Fruit fly (Drosophila melanogaster) whole organism, embryonic: ENCODE results near the gene Nf1.

Experiments used
- CG12071 ChIP-seq: fragments of 200-800 bp; sonication (Bioruptor generic); optimal IDR thresholded peaks from 3 replicates; lab custom pipeline; 2018; ENCODE audit warnings: missing biosample characterization, mild to moderate bottlenecking, missing genetic modification characterization
- CG12219 ChIP-seq: fragments of 200-800 bp; sonication (Bioruptor generic); optimal IDR thresholded peaks from 3 replicates; lab custom pipeline; 2018; ENCODE audit warnings: missing biosample characterization, mild to moderate bottlenecking, missing genetic modification characterization
- CG14860 ChIP-seq: fragments of 200-800 bp; sonication (Bioruptor generic); IDR thresholded peaks from 3 replicates; pipeline ENCODE4 v1.3.6; 2022; ENCODE audit warnings: missing biosample characterization, missing genetic modification characterization; ENCODE audit not compliant: partially characterized antibody
- CG17829 ChIP-seq: fragments of 200-800 bp; optimal IDR thresholded peaks from 2 replicates; lab custom pipeline; 2019; ENCODE audit warnings: missing biosample characterization, mild to moderate bottlenecking, missing genetic modification characterization, moderate library complexity
- CG18599 ChIP-seq: fragments of 200-800 bp; sonication (Bioruptor generic); optimal IDR thresholded peaks from 3 replicates; lab custom pipeline; 2017; ENCODE audit warnings: missing biosample characterization, missing genetic modification characterization, mild to moderate bottlenecking, moderate library complexity, missing genetic modification reagents
- CG2129 ChIP-seq: fragments of 200-800 bp; sonication (Bioruptor generic); IDR thresholded peaks from 2 replicates; pipeline ENCODE4 v1.3.6; 2022; ENCODE audit warnings: missing biosample characterization, missing genetic modification characterization; ENCODE audit not compliant: partially characterized antibody
- CG2199 ChIP-seq: fragments of 200-800 bp; sonication (Bioruptor generic); IDR thresholded peaks from 3 replicates; pipeline ENCODE4 v1.3.6; 2022; ENCODE audit warnings: missing biosample characterization, missing genetic modification characterization
- CG4404 ChIP-seq: fragments of 200-800 bp; sonication (Bioruptor generic); IDR thresholded peaks from 2 replicates; pipeline ENCODE4 v1.3.6; 2022; ENCODE audit warnings: missing biosample characterization, missing genetic modification characterization
- CG4424 ChIP-seq: fragments of 200-800 bp; sonication (Bioruptor generic); optimal IDR thresholded peaks from 3 replicates; lab custom pipeline; 2016; ENCODE audit warnings: missing biosample characterization, missing genetic modification characterization
- CG4730 ChIP-seq: fragments of 200-800 bp; sonication (Bioruptor generic); IDR thresholded peaks from 2 replicates; pipeline ENCODE4 v1.3.6; 2022; ENCODE audit warnings: missing biosample characterization, missing genetic modification characterization
- CG5953 ChIP-seq: fragments of 200-800 bp; sonication (Bioruptor generic); IDR thresholded peaks from 2 replicates; pipeline ENCODE4 v1.3.6; 2022; ENCODE audit warnings: missing biosample characterization, missing genetic modification characterization
- CG6254 ChIP-seq: fragments of 200-800 bp; sonication (Bioruptor generic); optimal IDR thresholded peaks from 3 replicates; lab custom pipeline; 2017; ENCODE audit warnings: mild to moderate bottlenecking, missing biosample characterization, missing genetic modification reagents, missing genetic modification characterization
- D19B ChIP-seq: fragments of 200-800 bp; sonication (Bioruptor generic); optimal IDR thresholded peaks from 2 replicates; lab custom pipeline; 2017; ENCODE audit warnings: missing biosample characterization, mild to moderate bottlenecking, missing genetic modification characterization
- Dref ChIP-seq: fragments of 200-800 bp; sonication (Bioruptor generic); IDR thresholded peaks from 2 replicates; pipeline ENCODE4 v1.3.6; 2022; ENCODE audit warnings: missing biosample characterization, missing genetic modification characterization
- Ets97D ChIP-seq: fragments of 200-800 bp; sonication (Bioruptor generic); optimal IDR thresholded peaks from 3 replicates; lab custom pipeline; 2016; ENCODE audit warnings: missing biosample characterization, missing genetic modification characterization
- Fer1 ChIP-seq: fragments of 200-800 bp; sonication (Bioruptor generic); optimal IDR thresholded peaks from 2 replicates; lab custom pipeline; 2017; ENCODE audit warnings: missing biosample characterization, mild to moderate bottlenecking, missing genetic modification characterization
- Fer2 ChIP-seq: fragments of 200-800 bp; sonication (Bioruptor generic); optimal IDR thresholded peaks from 2 replicates; lab custom pipeline; 2018; ENCODE audit warnings: missing biosample characterization, mild to moderate bottlenecking, missing genetic modification characterization, moderate library complexity
- Hsf ChIP-seq: fragments of 200-800 bp; sonication (Bioruptor generic); optimal IDR thresholded peaks from 3 replicates; lab custom pipeline; 2016; ENCODE audit warnings: missing biosample characterization, missing genetic modification characterization
- Kr ChIP-seq: fragments of 200-800 bp; sonication (Bioruptor generic); optimal IDR thresholded peaks from 2 replicates; lab custom pipeline; 2017; ENCODE audit warnings: missing biosample characterization, mild to moderate bottlenecking, missing genetic modification characterization
- MBD-R2 ChIP-seq: fragments of 200-800 bp; sonication (Bioruptor generic); IDR thresholded peaks from 2 replicates; pipeline ENCODE4 v1.3.6; 2022; ENCODE audit warnings: missing biosample characterization, missing genetic modification characterization
- Mrtf ChIP-seq: fragments of 200-800 bp; sonication (Bioruptor generic); IDR thresholded peaks from 3 replicates; pipeline ENCODE4 v1.3.6; 2022; ENCODE audit warnings: missing biosample characterization, missing genetic modification characterization
- Myb ChIP-seq: fragments of 200-800 bp; sonication (Bioruptor generic); optimal IDR thresholded peaks from 2 replicates; lab custom pipeline; 2016; ENCODE audit warnings: missing biosample characterization, missing genetic modification characterization
- NK7.1 ChIP-seq: fragments of 200-800 bp; sonication (Bioruptor generic); optimal IDR thresholded peaks from 3 replicates; lab custom pipeline; 2016; ENCODE audit warnings: missing biosample characterization, missing genetic modification characterization
- Stat92E ChIP-seq, 3 experiments: fragments of >200 bp in 2 of 3; fragments of 200-800 bp in 1 of 3; sonication (Bioruptor generic) in 1 of 3; optimal IDR thresholded peaks; 2 replicates each; lab custom pipeline; 2017 to 2019; ENCODE audit warnings: missing biosample characterization in 3 of 3, missing genetic modification characterization in 3 of 3, mild to moderate bottlenecking in 1 of 3, moderate library complexity in 1 of 3
- Xbp1 ChIP-seq: fragments of 200-800 bp; sonication (Bioruptor generic); optimal IDR thresholded peaks from 3 replicates; lab custom pipeline; 2016; ENCODE audit warnings: missing biosample characterization, mild to moderate bottlenecking, missing genetic modification characterization
- Xrp1 ChIP-seq: fragments of 200-800 bp; sonication (Bioruptor generic); IDR thresholded peaks from 2 replicates; pipeline ENCODE4 v1.3.6; 2022; ENCODE audit warnings: missing biosample characterization, missing genetic modification characterization
- aop ChIP-seq: fragments of 200-800 bp; sonication (Bioruptor generic); IDR thresholded peaks from 2 replicates; pipeline ENCODE4 v1.3.6; 2022; ENCODE audit warnings: missing biosample characterization, missing genetic modification characterization
- crp ChIP-seq, 2 experiments: fragments of 200-800 bp; sonication (Bioruptor generic); optimal IDR thresholded peaks; 2 replicates in 1 of 2; 3 replicates in 1 of 2; lab custom pipeline; 2017; ENCODE audit warnings: missing biosample characterization in 2 of 2, missing genetic modification characterization in 2 of 2, mild to moderate bottlenecking in 1 of 2, moderate library complexity in 1 of 2
- dati ChIP-seq: fragments of 200-800 bp; sonication (Bioruptor generic); IDR thresholded peaks from 2 replicates; pipeline ENCODE4 v1.3.6; 2022; ENCODE audit warnings: missing biosample characterization, missing genetic modification characterization
- esg ChIP-seq: fragments of 200-800 bp; sonication (Bioruptor generic); conservative IDR thresholded peaks from 2 replicates; pipeline ENCODE4 v1.3.6; 2022; ENCODE audit warnings: missing biosample characterization, missing genetic modification characterization
- gt ChIP-seq: fragments of 200-800 bp; sonication (Bioruptor generic); IDR thresholded peaks from 2 replicates; pipeline ENCODE4 v1.3.6; 2022; ENCODE audit warnings: missing biosample characterization, missing genetic modification characterization
- jigr1 ChIP-seq: fragments of 200-800 bp; sonication (Bioruptor generic); IDR thresholded peaks from 3 replicates; pipeline ENCODE4 v1.3.6; 2022; ENCODE audit warnings: missing biosample characterization, missing genetic modification characterization
- jumu ChIP-seq: fragments of 200-800 bp; sonication (Bioruptor generic); optimal IDR thresholded peaks from 3 replicates; lab custom pipeline; 2016; ENCODE audit warnings: missing biosample characterization, missing genetic modification characterization
- kah ChIP-seq: fragments of 200-800 bp; sonication (Bioruptor generic); optimal IDR thresholded peaks from 2 replicates; lab custom pipeline; 2018; ENCODE audit warnings: missing biosample characterization, mild to moderate bottlenecking, missing genetic modification characterization
- lab ChIP-seq: fragments of 200-800 bp; sonication (Bioruptor generic); optimal IDR thresholded peaks from 3 replicates; lab custom pipeline; 2017; ENCODE audit warnings: missing biosample characterization, missing genetic modification characterization, mild to moderate bottlenecking, moderate library complexity, missing genetic modification reagents
- lilli ChIP-seq: fragments of 200-800 bp; sonication (Bioruptor generic); optimal IDR thresholded peaks from 3 replicates; lab custom pipeline; 2016; ENCODE audit warnings: missing biosample characterization, missing genetic modification characterization
- lmd ChIP-seq: fragments of 200-800 bp; sonication (Bioruptor generic); IDR thresholded peaks from 2 replicates; pipeline ENCODE4 v1.3.6; 2022; ENCODE audit warnings: missing biosample characterization, missing genetic modification characterization
- mam ChIP-seq: fragments of 200-800 bp; sonication (Bioruptor generic); optimal IDR thresholded peaks from 3 replicates; lab custom pipeline; 2016; ENCODE audit warnings: missing biosample characterization, missing genetic modification characterization
- oc ChIP-seq: fragments of 200-800 bp; sonication (Bioruptor generic); optimal IDR thresholded peaks from 2 replicates; lab custom pipeline; 2018; ENCODE audit warnings: missing biosample characterization, mild to moderate bottlenecking, missing genetic modification characterization, moderate library complexity
- pan ChIP-seq, 4 experiments: fragments of >200 bp in 3 of 4; fragments of 200-800 bp in 1 of 4; sonication (Bioruptor generic) in 1 of 4; optimal IDR thresholded peaks in 3 of 4; IDR thresholded peaks in 1 of 4; 2 replicates each; pipeline versions ENCODE4 v1.3.6 to Lab custom; 2017 to 2022; ENCODE audit warnings: missing biosample characterization in 2 of 4, missing genetic modification characterization in 2 of 4, mixed read lengths in 1 of 4
- pfk ChIP-seq: fragments of 200-800 bp; sonication (Bioruptor generic); optimal IDR thresholded peaks from 2 replicates; lab custom pipeline; 2018; ENCODE audit warnings: missing biosample characterization, mild to moderate bottlenecking, missing genetic modification characterization, moderate library complexity
- ranshi ChIP-seq: fragments of 200-800 bp; sonication (Bioruptor generic); IDR thresholded peaks from 2 replicates; pipeline ENCODE4 v1.3.6; 2022; ENCODE audit warnings: missing biosample characterization, missing genetic modification characterization
- salm ChIP-seq: fragments of 200-800 bp; sonication (Bioruptor generic); optimal IDR thresholded peaks from 2 replicates; lab custom pipeline; 2018; ENCODE audit warnings: missing biosample characterization, mild to moderate bottlenecking, missing genetic modification characterization
- scrt ChIP-seq: fragments of 200-800 bp; sonication (Bioruptor generic); optimal IDR thresholded peaks from 2 replicates; lab custom pipeline; 2018; ENCODE audit warnings: missing biosample characterization, mild to moderate bottlenecking, missing genetic modification characterization, moderate library complexity
- sens ChIP-seq: fragments of 200-800 bp; sonication (Bioruptor generic); peaks from one replicate; lab custom pipeline; 2016; ENCODE audit warnings: missing biosample characterization, missing genetic modification characterization
- slou ChIP-seq: fragments of 200-800 bp; sonication (Bioruptor generic); optimal IDR thresholded peaks from 3 replicates; lab custom pipeline; 2016; ENCODE audit warnings: missing biosample characterization, missing genetic modification characterization
- sna ChIP-seq: fragments of 200-800 bp; sonication (Bioruptor generic); IDR thresholded peaks from 2 replicates; pipeline ENCODE4 v1.3.6; 2022; ENCODE audit warnings: missing biosample characterization, missing genetic modification characterization; ENCODE audit not compliant: partially characterized antibody
- trh ChIP-seq: fragments of 200-800 bp; sonication (Bioruptor generic); optimal IDR thresholded peaks from 2 replicates; lab custom pipeline; 2016; ENCODE audit warnings: missing biosample characterization, missing genetic modification characterization
- twi ChIP-seq: fragments of 200-800 bp; optimal IDR thresholded peaks from 2 replicates; lab custom pipeline; 2019; ENCODE audit warnings: missing biosample characterization, mild to moderate bottlenecking, missing genetic modification characterization, moderate library complexity
- unpg ChIP-seq: fragments of 200-800 bp; sonication (Bioruptor generic); optimal IDR thresholded peaks from 3 replicates; lab custom pipeline; 2018; ENCODE audit warnings: missing biosample characterization, mild to moderate bottlenecking, missing genetic modification characterization, moderate library complexity
- zen ChIP-seq: fragments of 200-800 bp; sonication (Bioruptor generic); optimal IDR thresholded peaks from 3 replicates; lab custom pipeline; 2018; ENCODE audit warnings: missing biosample characterization, mild to moderate bottlenecking, missing genetic modification characterization, moderate library complexity

Nf1 gene

dm6 chr3R:26039793-26040335 lies 57.1 kb downstream of the Nf1 start (continued):
- TF ChIP-seq jumu (GFP tag; lab: Kevin White, UChicago) = no peak
- TF ChIP-seq twi (tag; lab: Kevin White, UChicago) = peak; percentile 71
- TF ChIP-seq Xrp1 (GFP tag; lab: Robert Waterston, UW) = no peak
- TF ChIP-seq Xbp1 (GFP tag; lab: Kevin White, UChicago) = no peak
- TF ChIP-seq mam (GFP tag; lab: Kevin White, UChicago) = no peak
- no peak for TF ChIP-seq sens
- no peak for TF ChIP-seq esg (GFP tag; lab: Robert Waterston, UW)
- TF ChIP-seq CG18599 (GFP tag; lab: Kevin White, UChicago) = no peak
- TF ChIP-seq Hsf = no peak
- TF ChIP-seq Mrtf (GFP tag; lab: Robert Waterston, UW) = no peak
- peak; percentile 73 for TF ChIP-seq Kr (GFP tag; lab: Kevin White, UChicago)
- no peak for TF ChIP-seq CG4404 (GFP tag; lab: Robert Waterston, UW)
- no peak for TF ChIP-seq CG2129 (GFP tag; lab: Robert Waterston, UW)
- TF ChIP-seq MBD-R2 (GFP tag; lab: Robert Waterston, UW) = no peak
- TF ChIP-seq pan (optimal IDR thresholded peaks at IDR 0.05; lab: Kevin White, UChicago) = no peak
- TF ChIP-seq pan (GFP tag; optimal IDR thresholded peaks at IDR 0.05 in 1 of 2, IDR thresholded peaks at IDR 0.05 in 1 of 2) = no peak
- no peak for TF ChIP-seq sna (GFP tag; lab: Robert Waterston, UW)
- TF ChIP-seq salm (tag; lab: Kevin White, UChicago) = no peak
- no peak for TF ChIP-seq NK7.1 (GFP tag; lab: Kevin White, UChicago)
- no peak for TF ChIP-seq CG4730 (GFP tag; lab: Robert Waterston, UW)
- no peak for TF ChIP-seq lab (GFP tag; lab: Kevin White, UChicago)
- TF ChIP-seq pfk (GFP tag; lab: Kevin White, UChicago) = no peak
- TF ChIP-seq CG6254 = no peak
- TF ChIP-seq D19B (GFP tag; lab: Kevin White, UChicago) = no peak
- TF ChIP-seq CG4424 (GFP tag; lab: Kevin White, UChicago) = no peak
- TF ChIP-seq CG17829 = peak; percentile 55
- TF ChIP-seq Fer1 = no peak
- TF ChIP-seq dati (GFP tag; lab: Robert Waterston, UW) = no peak
- TF ChIP-seq kah (GFP tag; lab: Kevin White, UChicago) = no peak
- no peak for TF ChIP-seq unpg (GFP tag; lab: Kevin White, UChicago)
- no peak for TF ChIP-seq Ets97D (GFP tag; lab: Kevin White, UChicago)
- no peak for TF ChIP-seq Stat92E (GFP tag; optimal IDR thresholded peaks at IDR 0.05; lab: Kevin White, UChicago)
- TF ChIP-seq CG12071 (GFP tag; lab: Kevin White, UChicago) = no peak
- no peak for TF ChIP-seq scrt (GFP tag; lab: Kevin White, UChicago)
- TF ChIP-seq Dref (GFP tag; lab: Robert Waterston, UW) = no peak
- no peak for TF ChIP-seq CG2199 (GFP tag; lab: Robert Waterston, UW)
- no peak for TF ChIP-seq trh (GFP tag; lab: Kevin White, UChicago)
- no peak for TF ChIP-seq Myb
- no peak for TF ChIP-seq aop
- TF ChIP-seq CG14860 (GFP tag; lab: Robert Waterston, UW) = no peak
- TF ChIP-seq jigr1 (GFP tag; lab: Robert Waterston, UW) = no peak
- TF ChIP-seq lilli (GFP tag; lab: Kevin White, UChicago) = no peak
- TF ChIP-seq CG12219 (GFP tag; lab: Kevin White, UChicago) = no peak
- no peak for TF ChIP-seq ranshi (GFP tag; lab: Robert Waterston, UW)
- no peak for TF ChIP-seq Fer2 (tag; lab: Kevin White, UChicago)
- no peak for TF ChIP-seq lmd (GFP tag; lab: Robert Waterston, UW)
- peak; percentile 4 for TF ChIP-seq oc (tag; lab: Kevin White, UChicago)
- peak in 1 of 2 experiments; percentile 10 for TF ChIP-seq crp (GFP tag; optimal IDR thresholded peaks at IDR 0.05; lab: Kevin White, UChicago)
- TF ChIP-seq zen (tag; lab: Kevin White, UChicago) = no peak
- TF ChIP-seq gt = no peak
- TF ChIP-seq slou (GFP tag; lab: Kevin White, UChicago) = no peak
- TF ChIP-seq CG5953 (GFP tag; lab: Robert Waterston, UW) = no peak
